Worm (Caenorhabditis elegans) whole organism, young adult: ENCODE results near the gene ced-6.

Experiments
- C17E4.6 ChIP-seq: fragments of 200-800 bp; sonication (Bioruptor generic); IDR thresholded peaks from 2 replicates; pipeline ENCODE4 v1.3.6; 2022; ENCODE audit warnings: missing genetic modification reagents, missing genetic modification characterization, missing compliant biosample characterization
- T07F8.4 ChIP-seq: sonication (generic microtip); optimal IDR thresholded peaks from 2 replicates; lab custom pipeline; 2016; ENCODE audit warnings: mild to moderate bottlenecking, missing genetic modification characterization, moderate library complexity, missing compliant biosample characterization
- akir-1 ChIP-seq: fragments of 200-800 bp; sonication (Bioruptor generic); optimal IDR thresholded peaks from 2 replicates; lab custom pipeline; 2018; ENCODE audit warnings: mild to moderate bottlenecking, missing genetic modification characterization, moderate library complexity, missing compliant biosample characterization
- ama-1 ChIP-seq, 3 experiments: fragments of 150-350 bp in 1 of 3; sonication (generic microtip) in 2 of 3; optimal IDR thresholded peaks; 2 replicates each; lab custom pipeline; 2014 to 2018; ENCODE audit warnings: missing biosample characterization in 2 of 3, missing genetic modification characterization in 2 of 3, missing genetic modification reagents in 2 of 3
- bed-1 ChIP-seq: fragments of 200-800 bp; sonication (Bioruptor generic); IDR thresholded peaks from 2 replicates; pipeline ENCODE4 v1.3.6; 2022; ENCODE audit warnings: missing genetic modification reagents, missing genetic modification characterization, missing compliant biosample characterization
- dpl-1 ChIP-seq: fragments of 150-350 bp; optimal IDR thresholded peaks from 2 replicates; lab custom pipeline; 2014; ENCODE audit warnings: missing biosample characterization, missing genetic modification reagents, missing genetic modification characterization
- efl-1 ChIP-seq: fragments of 150-350 bp; optimal IDR thresholded peaks from 2 replicates; lab custom pipeline; 2014; ENCODE audit warnings: missing biosample characterization, missing genetic modification reagents, missing genetic modification characterization
- hsf-1 ChIP-seq: fragments of 200-800 bp; sonication (Bioruptor generic); IDR thresholded peaks from 2 replicates; pipeline ENCODE4 v1.3.6; 2022; ENCODE audit warnings: missing genetic modification reagents, missing genetic modification characterization, missing compliant biosample characterization
- nhr-179 ChIP-seq: sonication (generic microtip); optimal IDR thresholded peaks from 2 replicates; lab custom pipeline; 2016; ENCODE audit warnings: mild to moderate bottlenecking, missing genetic modification characterization, missing compliant biosample characterization
- nhr-80 ChIP-seq: sonication (generic microtip); optimal IDR thresholded peaks from 2 replicates; lab custom pipeline; 2016; ENCODE audit warnings: missing genetic modification characterization, missing compliant biosample characterization
- pha-4 ChIP-seq: fragments of 150-350 bp; sonication (generic microtip); optimal IDR thresholded peaks from 2 replicates; lab custom pipeline; 2014; ENCODE audit warnings: missing biosample characterization, missing genetic modification reagents, missing genetic modification characterization
- sea-2 ChIP-seq: fragments of 200-800 bp; sonication (Bioruptor generic); IDR thresholded peaks from 2 replicates; pipeline ENCODE4 v1.3.6; 2022; ENCODE audit warnings: missing genetic modification characterization, missing compliant biosample characterization
- snpc-4 ChIP-seq, 5 experiments: fragments of 150-350 bp in 1 of 5; sonication (generic microtip) in 4 of 5; optimal IDR thresholded peaks; 2 replicates each; lab custom pipeline; 2014 to 2018; ENCODE audit warnings: missing genetic modification characterization in 5 of 5, missing biosample characterization in 3 of 5, antibody characterized with exemption in 2 of 5, mild to moderate bottlenecking in 2 of 5, missing compliant biosample characterization in 2 of 5, missing genotype in 2 of 5, moderate library complexity in 2 of 5, missing genetic modification reagents in 1 of 5

ce11 chrIII:5564325-5564724 is 31.2 kb upstream of the ced-6 start:
- TF ChIP-seq snpc-4 (GFP tag; optimal IDR thresholded peaks at IDR 0.05; lab: Kevin White, UChicago) (no peak), snpc-4 (tag; optimal IDR thresholded peaks at IDR 0.05; lab: Kevin White, UChicago) (no peak), akir-1 (GFP tag; lab: Kevin White, UChicago) (no peak), nhr-80 (tag; lab: Kevin White, UChicago) (no peak), hsf-1 (GFP tag; lab: Robert Waterston, UW) (no peak), pha-4 (tag; lab: Kevin White, UChicago) (no peak), efl-1 (GFP tag; lab: Kevin White, UChicago) (no peak), T07F8.4 (tag; lab: Kevin White, UChicago) (no peak), nhr-179 (tag; lab: Kevin White, UChicago) (no peak), bed-1 (GFP tag; lab: Robert Waterston, UW) (no peak), sea-2 (GFP tag; lab: Robert Waterston, UW) (no peak), C17E4.6 (GFP tag; lab: Robert Waterston, UW) (no peak), ama-1 (optimal IDR thresholded peaks at IDR 0.05; lab: Kevin White, UChicago) (no peak), ama-1 (GFP tag; optimal IDR thresholded peaks at IDR 0.05; lab: Kevin White, UChicago) (no peak), dpl-1 (GFP tag; lab: Kevin White, UChicago) (no peak)
